Worm (Caenorhabditis elegans): ENCODE data around the gene C33H5.16.

Gene C33H5.16

ce11 chrIV:7815683-7816183 is 12.6 kb upstream of the C33H5.16 start, which contains the start of gene cdgs-1 (continued):
- TF ChIP-seq F23B12.7 (tag; optimal IDR thresholded peaks at IDR 0.05; ENCODE audit: insufficient read depth), result no peak

ce11 chrIV:7812709-7813108 is 9.6 kb upstream of the C33H5.16 start, which contains the start of gene zgpa-1:
zgpa-1 (minus strand) TSS chrIV:7812809.
- no peak for TF ChIP-seq pha-4 (tag; optimal IDR thresholded peaks at IDR 0.05)
- TF ChIP-seq dpff-1 (tag; optimal IDR thresholded peaks at IDR 0.05), result no peak
- TF ChIP-seq tbx-9 (tag; optimal IDR thresholded peaks at IDR 0.05; ENCODE audit: borderline replicate concordance), result no peak
- TF ChIP-seq madf-10 (tag; optimal IDR thresholded peaks at IDR 0.05), result no peak
- TF ChIP-seq Y53F4B.3 (GFP tag; IDR thresholded peaks at IDR 0.05), result no peak

DNA sequence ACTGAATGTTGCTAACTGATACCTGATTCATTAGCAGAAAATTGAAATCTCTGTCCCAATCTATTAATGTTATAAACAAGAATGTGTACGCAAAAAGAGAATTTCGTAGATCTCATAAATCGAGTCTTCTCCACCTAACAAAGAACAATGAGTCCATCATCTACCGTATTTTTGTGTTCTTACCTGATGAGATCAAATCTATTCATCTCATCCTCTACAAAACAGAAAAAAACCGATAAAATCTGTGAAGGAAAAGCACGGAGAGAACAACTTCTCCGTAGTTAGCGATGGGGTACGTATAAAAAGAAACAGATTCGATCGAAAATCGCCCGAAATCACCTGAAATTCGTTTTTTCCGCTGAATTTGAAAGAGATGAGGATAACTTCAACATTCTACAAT is 5.4 kb upstream of the C33H5.16 start, which contains the start of gene C33H5.1:
C33H5.1 (plus strand) TSS at position 330 of the 400 bp plus-strand sequence.
- TF ChIP-seq pha-4 (tag; optimal IDR thresholded peaks at IDR 0.05), result no peak
- TF ChIP-seq cebp-2 (GFP tag; IDR thresholded peaks at IDR 0.05), result no peak
- TF ChIP-seq lin-54 (GFP tag; optimal IDR thresholded peaks at IDR 0.05), result no peak
- TF ChIP-seq ztf-26 (tag; optimal IDR thresholded peaks at IDR 0.05), result no peak
- TF ChIP-seq snpc-3.4 (tag; optimal IDR thresholded peaks at IDR 0.05), result no peak
- TF ChIP-seq K12H6.12 (tag; optimal IDR thresholded peaks at IDR 0.05), result no peak
- no peak for TF ChIP-seq F57C9.4 (tag; optimal IDR thresholded peaks at IDR 0.05)
- TF ChIP-seq egrh-3 (GFP tag; IDR thresholded peaks at IDR 0.05), result no peak
- TF ChIP-seq lin-26 (GFP tag; IDR thresholded peaks at IDR 0.05), result no peak
- no peak for TF ChIP-seq hmg-1.2 (GFP tag; IDR thresholded peaks at IDR 0.05)
- TF ChIP-seq rcor-1 (GFP tag; IDR thresholded peaks at IDR 0.05), result no peak
- no peak for TF ChIP-seq ets-4 (GFP tag; optimal IDR thresholded peaks at IDR 0.05)

ce11 chrIV:7804740-7805139 is 1.6 kb upstream of the C33H5.16 start, which contains the start of gene C33H5.2:
C33H5.2 (plus strand) TSS chrIV:7805040.
- TF ChIP-seq nhr-179 (tag; optimal IDR thresholded peaks at IDR 0.05) (no peak), madf-3 (GFP tag; IDR thresholded peaks at IDR 0.05) (no peak), mes-4 (tag; optimal IDR thresholded peaks at IDR 0.05) (no peak), Y79H2A.3 (GFP tag; conservative IDR thresholded peaks at IDR 0.05) (no peak), T26A5.8 (tag; optimal IDR thresholded peaks at IDR 0.05) (no peak), Y53F4B.3 (GFP tag; IDR thresholded peaks at IDR 0.05) (no peak), hsf-1 (GFP tag; IDR thresholded peaks at IDR 0.05) (no peak)

ce11 chrIV:7800338-7800737 is 2.8 kb downstream of the C33H5.16 start:
- peak; percentile 82 for TF ChIP-seq ekl-4 (GFP tag; IDR thresholded peaks at IDR 0.05)
- TF ChIP-seq athp-1 (tag; optimal IDR thresholded peaks at IDR 0.05), result peak; percentile 80
- peak; percentile 48 for TF ChIP-seq ceh-100 (GFP tag; IDR thresholded peaks at IDR 0.05)
- TF ChIP-seq hmg-1.2 (GFP tag; IDR thresholded peaks at IDR 0.05), result no peak; the same call in 1 of the 2 replicates
- TF ChIP-seq let-526 (GFP tag; IDR thresholded peaks at IDR 0.05), result no peak
- peak; percentile 41 for TF ChIP-seq efl-1 (GFP tag; optimal IDR thresholded peaks at IDR 0.05)
- no peak for TF ChIP-seq mcd-1 (GFP tag; IDR thresholded peaks at IDR 0.05)
- no peak for TF ChIP-seq ceh-27 (GFP tag; optimal IDR thresholded peaks at IDR 0.05)
- TF ChIP-seq snpc-1.3 (tag; optimal IDR thresholded peaks at IDR 0.05; ENCODE audit: insufficient read depth), result peak; percentile 41
- TF ChIP-seq ccch-3 (GFP tag; optimal IDR thresholded peaks at IDR 0.05), result no peak
- no peak for TF ChIP-seq hlh-26 (GFP tag; conservative IDR thresholded peaks at IDR 0.05)
- TF ChIP-seq hrde-1 (tag; optimal IDR thresholded peaks at IDR 0.05; ENCODE audit: borderline replicate concordance), result peak; percentile 94
- TF ChIP-seq tbx-9 (tag; optimal IDR thresholded peaks at IDR 0.05; ENCODE audit: borderline replicate concordance), result no peak
- TF ChIP-seq F55B11.4 (tag; optimal IDR thresholded peaks at IDR 0.05; ENCODE audit: borderline replicate concordance, insufficient read depth), result no peak
- TF ChIP-seq egl-18 (GFP tag; IDR thresholded peaks at IDR 0.05), result no peak
- peak; percentile 32 for TF ChIP-seq xnd-1 (tag; optimal IDR thresholded peaks at IDR 0.05)
- peak; percentile 63 for TF ChIP-seq unc-130 (GFP tag; optimal IDR thresholded peaks at IDR 0.05)
- TF ChIP-seq lsl-1 (GFP tag; optimal IDR thresholded peaks at IDR 0.05), result peak; percentile 3
- no peak for TF ChIP-seq nfya-1 (tag; optimal IDR thresholded peaks at IDR 0.05; ENCODE audit: borderline replicate concordance, insufficient read depth)
- TF ChIP-seq B0336.3 (GFP tag; IDR thresholded peaks at IDR 0.05), result peak; percentile 69; the same call in 1 of the 2 replicates
- no peak for TF ChIP-seq pha-4 (tag; optimal IDR thresholded peaks at IDR 0.05)
- no peak for TF ChIP-seq bed-2 (GFP tag; IDR thresholded peaks at IDR 0.05)
